Fruit fly (Drosophila melanogaster): ENCODE measurements around the gene cad.
A peak's percentile ranks its signal among the peaks of the same experiment; 100 is the strongest.

cad gene

dm6 chr2L:20798351-20798777, 27.8 kb downstream of the cad start:
- peak; percentile 73 for TF ChIP-seq pad (GFP tag; optimal IDR thresholded peaks at IDR 0.05)
- no peak for TF ChIP-seq CG1620 (GFP tag; optimal IDR thresholded peaks at IDR 0.05)

- TF ChIP-seq tj (GFP tag; optimal IDR thresholded peaks at IDR 0.05) = peak; percentile 46
- TF ChIP-seq ovo (GFP tag; optimal IDR thresholded peaks at IDR 0.05) = peak; percentile 4
- TF ChIP-seq pad (GFP tag; optimal IDR thresholded peaks at IDR 0.05) = peak; percentile 97
- TF ChIP-seq CG14711 (tag; optimal IDR thresholded peaks at IDR 0.05) = peak; percentile 7
- TF ChIP-seq CG33017 (tag; optimal IDR thresholded peaks at IDR 0.05) = peak; percentile 3
- no peak for TF ChIP-seq CG11617 (GFP tag; optimal IDR thresholded peaks at IDR 0.05)
- no peak for TF ChIP-seq bab1 (GFP tag; optimal IDR thresholded peaks at IDR 0.05)
These were observed 29.7 kb downstream of the cad start for dm6 chr2L:20799991-20800897.

- TF ChIP-seq pad (GFP tag; optimal IDR thresholded peaks at IDR 0.05) (no peak), CG5204 (GFP tag; optimal IDR thresholded peaks at IDR 0.05) (no peak), CG12768 (GFP tag; optimal IDR thresholded peaks at IDR 0.05) (no peak), kay (GFP tag; ENCODE audit: borderline replicate concordance) (no peak), CG7045 (GFP tag; optimal IDR thresholded peaks at IDR 0.05) (no peak)
These were observed 31.3 kb downstream of the cad start for dm6 chr2L:20801801-20802200.

- no peak for TF ChIP-seq Mnt (GFP tag; optimal IDR thresholded peaks at IDR 0.05)
- TF ChIP-seq Hr96 (GFP tag; optimal IDR thresholded peaks at IDR 0.05) = no peak
- no peak for TF ChIP-seq CG14711 (tag; optimal IDR thresholded peaks at IDR 0.05)
- TF ChIP-seq CG7101 (tag; optimal IDR thresholded peaks at IDR 0.05) = no peak
- TF ChIP-seq toe (GFP tag; optimal IDR thresholded peaks at IDR 0.05) = no peak
- TF ChIP-seq bab1 (GFP tag; optimal IDR thresholded peaks at IDR 0.05) = no peak
- TF ChIP-seq kay (GFP tag; ENCODE audit: borderline replicate concordance) = no peak
These were observed 31.7 kb downstream of the cad start for dm6 chr2L:20802204-20802603.

- no peak for TF ChIP-seq CG1620 (GFP tag; optimal IDR thresholded peaks at IDR 0.05)
- no peak for TF ChIP-seq CG7101 (tag; optimal IDR thresholded peaks at IDR 0.05)
- TF ChIP-seq tj (GFP tag; optimal IDR thresholded peaks at IDR 0.05) = no peak
- no peak for TF ChIP-seq CG33017 (tag; optimal IDR thresholded peaks at IDR 0.05)
- TF ChIP-seq Mnt (GFP tag; optimal IDR thresholded peaks at IDR 0.05) = no peak
- TF ChIP-seq Crg-1 (GFP tag; optimal IDR thresholded peaks at IDR 0.05) = no peak
- TF ChIP-seq Hr96 (GFP tag; optimal IDR thresholded peaks at IDR 0.05) = no peak
- no peak for TF ChIP-seq pad (GFP tag; optimal IDR thresholded peaks at IDR 0.05)
- no peak for TF ChIP-seq bab1 (GFP tag; optimal IDR thresholded peaks at IDR 0.05)
- no peak for TF ChIP-seq CG14711 (tag; optimal IDR thresholded peaks at IDR 0.05)
- no peak for TF ChIP-seq kay (GFP tag; ENCODE audit: borderline replicate concordance)
- no peak for TF ChIP-seq CG7045 (GFP tag; optimal IDR thresholded peaks at IDR 0.05)
- TF ChIP-seq Clk (GFP tag; optimal IDR thresholded peaks at IDR 0.05) = no peak
- no peak for TF ChIP-seq cnc (optimal IDR thresholded peaks at IDR 0.05)
- no peak for TF ChIP-seq CG12768 (GFP tag; optimal IDR thresholded peaks at IDR 0.05)
These were observed 32.3 kb downstream of the cad start for dm6 chr2L:20802839-20803238.

dm6 chr2L:20803733-20804164, 33.2 kb downstream of the cad start:
- no peak for TF ChIP-seq ovo (GFP tag; optimal IDR thresholded peaks at IDR 0.05)
- TF ChIP-seq CG5204 (GFP tag; optimal IDR thresholded peaks at IDR 0.05) = no peak
- no peak for TF ChIP-seq CG7045 (GFP tag; optimal IDR thresholded peaks at IDR 0.05)
- no peak for TF ChIP-seq CG33017 (tag; optimal IDR thresholded peaks at IDR 0.05)
- TF ChIP-seq CG14711 (tag; optimal IDR thresholded peaks at IDR 0.05) = no peak
- TF ChIP-seq cnc (optimal IDR thresholded peaks at IDR 0.05) = no peak
- no peak for TF ChIP-seq tj (GFP tag; optimal IDR thresholded peaks at IDR 0.05)
- no peak for TF ChIP-seq CG11617 (GFP tag; optimal IDR thresholded peaks at IDR 0.05)

dm6 chr2L:20805624-20806339, 35.3 kb downstream of the cad start:
- TF ChIP-seq CG33017 (tag; optimal IDR thresholded peaks at IDR 0.05) (peak; percentile 72), cic (GFP tag; optimal IDR thresholded peaks at IDR 0.05) (no peak), Clk (GFP tag; optimal IDR thresholded peaks at IDR 0.05) (no peak), CG1620 (GFP tag; optimal IDR thresholded peaks at IDR 0.05) (peak; percentile 32), pad (GFP tag; optimal IDR thresholded peaks at IDR 0.05) (peak; percentile 64), kay (GFP tag; ENCODE audit: borderline replicate concordance) (peak; percentile 70), tj (GFP tag; optimal IDR thresholded peaks at IDR 0.05) (peak; percentile 93), CG7045 (GFP tag; optimal IDR thresholded peaks at IDR 0.05) (peak; percentile 45), toe (GFP tag; optimal IDR thresholded peaks at IDR 0.05) (no peak), CG14711 (tag; optimal IDR thresholded peaks at IDR 0.05) (peak; percentile 81), cnc (optimal IDR thresholded peaks at IDR 0.05) (no peak), CG5204 (GFP tag; optimal IDR thresholded peaks at IDR 0.05) (peak; percentile 64), bab1 (GFP tag; optimal IDR thresholded peaks at IDR 0.05) (peak; percentile 91), Hr96 (GFP tag; optimal IDR thresholded peaks at IDR 0.05) (no peak), CG12768 (GFP tag; optimal IDR thresholded peaks at IDR 0.05) (peak; percentile 73), CG11617 (GFP tag; optimal IDR thresholded peaks at IDR 0.05) (peak; percentile 75), CG7101 (tag; optimal IDR thresholded peaks at IDR 0.05) (peak; percentile 82), Mnt (GFP tag; optimal IDR thresholded peaks at IDR 0.05) (peak; percentile 20), Crg-1 (GFP tag; optimal IDR thresholded peaks at IDR 0.05) (peak; percentile 51), ovo (GFP tag; optimal IDR thresholded peaks at IDR 0.05) (no peak)
